Fruit fly (Drosophila melanogaster) whole organism, embryonic: ENCODE measurements around the gene CG43645.

ENCODE experiments used
- Adf1 ChIP-seq: fragments of 200-800 bp; sonication (Bioruptor generic); IDR thresholded peaks from 2 replicates; pipeline ENCODE4 v1.3.6; 2022; ENCODE audit warnings: missing biosample characterization, missing genetic modification characterization
- Atf6 ChIP-seq: fragments of 200-800 bp; sonication (Bioruptor generic); IDR thresholded peaks from 2 replicates; pipeline ENCODE4 v1.3.6; 2022; ENCODE audit warnings: missing biosample characterization, missing genetic modification characterization
- B-H2 ChIP-seq: fragments of 200-800 bp; sonication (Bioruptor generic); optimal IDR thresholded peaks from 2 replicates; lab custom pipeline; 2018; ENCODE audit warnings: missing biosample characterization, mild to moderate bottlenecking, missing genetic modification characterization
- C15 ChIP-seq: fragments of 200-800 bp; sonication (Bioruptor generic); IDR thresholded peaks from 3 replicates; pipeline ENCODE4 v1.3.6; 2022; ENCODE audit warnings: missing biosample characterization, missing genetic modification characterization
- CG10543 ChIP-seq: fragments of 200-800 bp; sonication (Bioruptor generic); optimal IDR thresholded peaks from 3 replicates; lab custom pipeline; 2017; ENCODE audit warnings: missing biosample characterization, mild to moderate bottlenecking, missing genetic modification characterization, moderate library complexity
- CG11696 ChIP-seq: fragments of 200-800 bp; sonication (Bioruptor generic); IDR thresholded peaks from 2 replicates; pipeline ENCODE4 v1.3.6; 2022; ENCODE audit warnings: missing biosample characterization, missing genetic modification characterization
- CG12155 ChIP-seq: fragments of 200-800 bp; sonication (Bioruptor generic); optimal IDR thresholded peaks from 3 replicates; lab custom pipeline; 2016; ENCODE audit warnings: missing biosample characterization, missing genetic modification characterization
- CG13894 ChIP-seq: fragments of 200-800 bp; sonication (Bioruptor generic); optimal IDR thresholded peaks from 3 replicates; lab custom pipeline; 2018; ENCODE audit warnings: missing biosample characterization, mild to moderate bottlenecking, missing genetic modification characterization, moderate library complexity
- CG14860 ChIP-seq: fragments of 200-800 bp; sonication (Bioruptor generic); IDR thresholded peaks from 3 replicates; pipeline ENCODE4 v1.3.6; 2022; ENCODE audit warnings: missing biosample characterization, missing genetic modification characterization; ENCODE audit not compliant: partially characterized antibody
- CG15514 ChIP-seq: fragments of 200-800 bp; sonication (Bioruptor generic); optimal IDR thresholded peaks from 3 replicates; lab custom pipeline; 2017; ENCODE audit warnings: missing biosample characterization, missing genetic modification characterization, mild to moderate bottlenecking, moderate library complexity, missing genetic modification reagents
- CG17186 ChIP-seq: fragments of 200-800 bp; sonication (Bioruptor generic); optimal IDR thresholded peaks from 3 replicates; lab custom pipeline; 2017; ENCODE audit warnings: missing biosample characterization, missing genetic modification reagents, missing genetic modification characterization
- CG18599 ChIP-seq: fragments of 200-800 bp; sonication (Bioruptor generic); optimal IDR thresholded peaks from 3 replicates; lab custom pipeline; 2017; ENCODE audit warnings: missing biosample characterization, missing genetic modification characterization, mild to moderate bottlenecking, moderate library complexity, missing genetic modification reagents
- CG2712 ChIP-seq: fragments of 200-800 bp; optimal IDR thresholded peaks from 3 replicates; lab custom pipeline; 2019; ENCODE audit warnings: missing biosample characterization, mild to moderate bottlenecking, missing genetic modification characterization, moderate library complexity
- CG30403 ChIP-seq: fragments of 200-800 bp; sonication (Bioruptor generic); optimal IDR thresholded peaks from 3 replicates; lab custom pipeline; 2016; ENCODE audit warnings: missing biosample characterization, missing genetic modification characterization
- CG31388 ChIP-seq: fragments of 200-800 bp; sonication (Bioruptor generic); optimal IDR thresholded peaks from 2 replicates; lab custom pipeline; 2016; ENCODE audit warnings: missing biosample characterization, missing genetic modification characterization
- CG32767 ChIP-seq: fragments of 200-800 bp; sonication (Bioruptor generic); IDR thresholded peaks from 2 replicates; pipeline ENCODE4 v1.3.6; 2022; ENCODE audit warnings: missing biosample characterization, missing genetic modification characterization
- CG3726 ChIP-seq: fragments of 200-800 bp; sonication (Bioruptor generic); IDR thresholded peaks from 3 replicates; pipeline ENCODE4, ENCODE4 v1.3.6; 2022; ENCODE audit warnings: missing biosample characterization, missing genetic modification characterization
- CG4404 ChIP-seq: fragments of 200-800 bp; sonication (Bioruptor generic); IDR thresholded peaks from 2 replicates; pipeline ENCODE4 v1.3.6; 2022; ENCODE audit warnings: missing biosample characterization, missing genetic modification characterization
- CG5953 ChIP-seq: fragments of 200-800 bp; sonication (Bioruptor generic); IDR thresholded peaks from 2 replicates; pipeline ENCODE4 v1.3.6; 2022; ENCODE audit warnings: missing biosample characterization, missing genetic modification characterization
- CG6654 ChIP-seq: fragments of 200-800 bp; sonication (Bioruptor generic); optimal IDR thresholded peaks from 2 replicates; lab custom pipeline; 2017; ENCODE audit warnings: missing biosample characterization, mild to moderate bottlenecking, missing genetic modification characterization
- CG8290 ChIP-seq, 3 experiments: fragments of 200-800 bp; sonication (Bioruptor generic); optimal IDR thresholded peaks; 2 replicates each; lab custom pipeline; 2016 to 2019; ENCODE audit warnings: missing biosample characterization in 3 of 3, missing genetic modification characterization in 3 of 3, mild to moderate bottlenecking in 2 of 3, moderate library complexity in 1 of 3
- CG9797 ChIP-seq: fragments of 200-800 bp; sonication (Bioruptor generic); optimal IDR thresholded peaks from 3 replicates; lab custom pipeline; 2018; ENCODE audit warnings: missing biosample characterization, mild to moderate bottlenecking, missing genetic modification characterization
- CrebB ChIP-seq: fragments of 200-800 bp; sonication (Bioruptor generic); optimal IDR thresholded peaks from 3 replicates; lab custom pipeline; 2018; ENCODE audit warnings: missing biosample characterization, mild to moderate bottlenecking, missing genetic modification characterization
- Dp ChIP-seq: fragments of 200-800 bp; sonication (Bioruptor generic); optimal IDR thresholded peaks from 2 replicates; lab custom pipeline; 2018; ENCODE audit warnings: missing biosample characterization, mild to moderate bottlenecking, missing genetic modification characterization, moderate library complexity
- Hey ChIP-seq: fragments of 200-800 bp; sonication (Bioruptor generic); optimal IDR thresholded peaks from 3 replicates; lab custom pipeline; 2018; ENCODE audit warnings: missing biosample characterization, mild to moderate bottlenecking, missing genetic modification characterization
- HmgD ChIP-seq: fragments of 200-800 bp; sonication (Bioruptor generic); optimal IDR thresholded peaks from 3 replicates; lab custom pipeline; 2016; ENCODE audit warnings: missing biosample characterization, missing genetic modification characterization
- Oli ChIP-seq: fragments of 200-800 bp; sonication (Bioruptor generic); optimal IDR thresholded peaks from 2 replicates; lab custom pipeline; 2018; ENCODE audit warnings: missing biosample characterization, mild to moderate bottlenecking, missing genetic modification characterization, moderate library complexity
- Side ChIP-seq: fragments of 200-800 bp; sonication (Bioruptor generic); optimal IDR thresholded peaks from 2 replicates; lab custom pipeline; 2016; ENCODE audit warnings: missing biosample characterization, missing genetic modification characterization
- cg ChIP-seq: fragments of 200-800 bp; sonication (Bioruptor generic); optimal IDR thresholded peaks from 3 replicates; lab custom pipeline; 2019; ENCODE audit warnings: missing biosample characterization, mild to moderate bottlenecking, missing genetic modification characterization, moderate library complexity
- cwo ChIP-seq: fragments of 200-800 bp; sonication (Bioruptor generic); optimal IDR thresholded peaks from 3 replicates; lab custom pipeline; 2017; ENCODE audit warnings: missing biosample characterization, missing genetic modification characterization, mild to moderate bottlenecking, moderate library complexity, missing genetic modification reagents
- dmrt99B ChIP-seq: fragments of 200-800 bp; sonication (Bioruptor generic); optimal IDR thresholded peaks from 2 replicates; lab custom pipeline; 2018; ENCODE audit warnings: missing biosample characterization, mild to moderate bottlenecking, missing genetic modification characterization, moderate library complexity
- fd96Cb ChIP-seq: fragments of 200-800 bp; sonication (Bioruptor generic); optimal IDR thresholded peaks from 2 replicates; lab custom pipeline; 2018; ENCODE audit warnings: missing biosample characterization, mild to moderate bottlenecking, missing genetic modification characterization, moderate library complexity
- gce ChIP-seq: fragments of 200-800 bp; sonication (Bioruptor generic); IDR thresholded peaks from 3 replicates; pipeline ENCODE4 v1.3.6; 2022; ENCODE audit warnings: missing biosample characterization, missing genetic modification characterization
- sens ChIP-seq: fragments of 200-800 bp; sonication (Bioruptor generic); peaks from one replicate; lab custom pipeline; 2016; ENCODE audit warnings: missing biosample characterization, missing genetic modification characterization
- yki ChIP-seq: fragments of >200 bp; optimal IDR thresholded peaks from 3 replicates; lab custom pipeline; 2018

Gene CG43645

dm6 chr2L:17450505-17451415 lies 34.8 kb upstream of the CG43645 start (continued):
- TF ChIP-seq Side (GFP tag; lab: Kevin White, UChicago) (peak; percentile 24), gce (GFP tag; lab: Robert Waterston, UW) (peak; percentile 32; the same call in 1 of the 3 replicates), yki (lab: Kevin White, UChicago) (no peak), CG8290 (GFP tag; optimal IDR thresholded peaks at IDR 0.05; lab: Kevin White, UChicago) (no peak), CG8290 (tag; optimal IDR thresholded peaks at IDR 0.05; lab: Kevin White, UChicago) (peak in 1 of 2 experiments; percentile 47), CG10543 (GFP tag; lab: Kevin White, UChicago) (no peak), CG3726 (GFP tag; lab: Robert Waterston, UW) (no peak), C15 (GFP tag; lab: Robert Waterston, UW) (no peak), Oli (tag; lab: Kevin White, UChicago) (peak; percentile 72), CG12155 (GFP tag; lab: Kevin White, UChicago) (peak; percentile 64), CG31388 (GFP tag; lab: Kevin White, UChicago) (no peak), CG11696 (GFP tag; lab: Robert Waterston, UW) (0 out of 2 replicates have a peak, but pooled peaks have one; percentile 36), CG14860 (GFP tag; lab: Robert Waterston, UW) (no peak), cg (GFP tag; lab: Kevin White, UChicago) (no peak)
- TF ChIP-seq, all 482 proteins: peak for 204

dm6 chr2L:17452084-17452483 lies 33.5 kb upstream of the CG43645 start:
- TF ChIP-seq cwo (GFP tag; lab: Kevin White, UChicago) (peak; percentile 38), Hey (tag; lab: Kevin White, UChicago) (peak; percentile 92), B-H2 (GFP tag; lab: Kevin White, UChicago) (no peak), sens (peak; percentile 50)

dm6 chr2L:17452624-17453023 lies 32.9 kb upstream of the CG43645 start, which contains the start of gene CG5050:
CG5050 (plus strand) TSS chr2L:17452924.
- no peak for TF ChIP-seq CG6654
- no peak for TF ChIP-seq CG18599 (GFP tag; lab: Kevin White, UChicago)
- TF ChIP-seq CG9797 (GFP tag; lab: Kevin White, UChicago), result no peak
- no peak for TF ChIP-seq CrebB
- TF ChIP-seq CG30403 (GFP tag; lab: Kevin White, UChicago), result no peak
- TF ChIP-seq dmrt99B (tag; lab: Kevin White, UChicago), result no peak
- no peak for TF ChIP-seq CG13894 (tag; lab: Kevin White, UChicago)
- TF ChIP-seq CG2712, result no peak
- no peak for TF ChIP-seq CG17186 (GFP tag; lab: Kevin White, UChicago)

- TF ChIP-seq CG4404 (GFP tag; lab: Robert Waterston, UW) (no peak), Atf6 (GFP tag; lab: Robert Waterston, UW) (no peak), Dp (GFP tag; lab: Kevin White, UChicago) (no peak), CG32767 (GFP tag; lab: Robert Waterston, UW) (no peak), CG15514 (GFP tag; lab: Kevin White, UChicago) (no peak), cwo (GFP tag; lab: Kevin White, UChicago) (no peak), CG5953 (GFP tag; lab: Robert Waterston, UW) (no peak), fd96Cb (no peak), Adf1 (GFP tag; lab: Robert Waterston, UW) (no peak), HmgD (no peak)
- TF ChIP-seq, all 482 proteins: peak for 0
These were observed 29.7 kb upstream of the CG43645 start, which contains the start of gene SPH93 for dm6 chr2L:17455823-17456222. SPH93 (minus strand) TSS chr2L:17455923.
